Worm (Caenorhabditis elegans) whole organism, late embryonic: ENCODE results near the gene ZK867.2.

ENCODE experiments used
- F13H6.1 ChIP-seq: sonication (generic microtip); optimal IDR thresholded peaks from 2 replicates; lab custom pipeline; 2016; ENCODE audit warnings: missing genetic modification characterization, missing compliant biosample characterization
- K02D7.2 ChIP-seq: sonication (generic microtip); optimal IDR thresholded peaks from 2 replicates; lab custom pipeline; 2017; ENCODE audit warnings: mild to moderate bottlenecking, missing genetic modification characterization, missing compliant biosample characterization
- T23F11.4 ChIP-seq: fragments of 200-800 bp; sonication (Bioruptor generic); optimal IDR thresholded peaks from 2 replicates; lab custom pipeline; 2018; ENCODE audit warnings: mild to moderate bottlenecking, missing genetic modification characterization, missing compliant biosample characterization
- ahr-1 ChIP-seq: sonication (generic microtip); optimal IDR thresholded peaks from 2 replicates; lab custom pipeline; 2016; ENCODE audit warnings: missing genetic modification characterization, missing compliant biosample characterization
- ceh-18 ChIP-seq: sonication (generic microtip); optimal IDR thresholded peaks from 2 replicates; lab custom pipeline; 2016; ENCODE audit warnings: missing genetic modification characterization, missing compliant biosample characterization
- ceh-2 ChIP-seq: sonication (generic microtip); optimal IDR thresholded peaks from 2 replicates; lab custom pipeline; 2016; ENCODE audit warnings: missing genotype, missing genetic modification characterization, missing compliant biosample characterization
- ceh-22 ChIP-seq: sonication (generic microtip); optimal IDR thresholded peaks from 2 replicates; lab custom pipeline; 2017; ENCODE audit warnings: missing biosample characterization, missing genetic modification characterization
- ceh-24 ChIP-seq: sonication (generic microtip); optimal IDR thresholded peaks from 2 replicates; lab custom pipeline; 2016; ENCODE audit warnings: mild to moderate bottlenecking, missing genetic modification characterization, missing compliant biosample characterization
- ceh-30 ChIP-seq: fragments of 150-350 bp; optimal IDR thresholded peaks from 2 replicates; lab custom pipeline; 2014; ENCODE audit warnings: missing biosample characterization, missing genetic modification characterization
- ceh-31 ChIP-seq: sonication (generic microtip); optimal IDR thresholded peaks from 2 replicates; lab custom pipeline; 2016; ENCODE audit warnings: missing genetic modification characterization, missing compliant biosample characterization
- ceh-45 ChIP-seq: fragments of 200-800 bp; sonication (Bioruptor generic); IDR thresholded peaks from 2 replicates; pipeline ENCODE4 v1.3.6; 2022; ENCODE audit warnings: missing genetic modification reagents, missing genetic modification characterization, missing compliant biosample characterization
- ceh-48 ChIP-seq: sonication (generic microtip); optimal IDR thresholded peaks from 2 replicates; lab custom pipeline; 2016; ENCODE audit warnings: missing genetic modification characterization, inconsistent platforms, missing compliant biosample characterization
- ceh-6 ChIP-seq: fragments of 200-800 bp; sonication (Bioruptor generic); optimal IDR thresholded peaks from 2 replicates; lab custom pipeline; 2018; ENCODE audit warnings: mild to moderate bottlenecking, missing genetic modification characterization, missing compliant biosample characterization
- ceh-9 ChIP-seq: sonication (generic microtip); optimal IDR thresholded peaks from 2 replicates; lab custom pipeline; 2016; ENCODE audit warnings: mild to moderate bottlenecking, missing genetic modification characterization, inconsistent platforms, missing compliant biosample characterization
- che-1 ChIP-seq: sonication (generic microtip); optimal IDR thresholded peaks from 2 replicates; lab custom pipeline; 2016; ENCODE audit warnings: mild to moderate bottlenecking, missing genetic modification characterization, missing compliant biosample characterization
- dmd-4 ChIP-seq: sonication (generic microtip); optimal IDR thresholded peaks from 2 replicates; lab custom pipeline; 2016; ENCODE audit warnings: borderline replicate concordance, missing genetic modification characterization, missing compliant biosample characterization
- dve-1 ChIP-seq: sonication (generic microtip); optimal IDR thresholded peaks from 2 replicates; lab custom pipeline; 2017; ENCODE audit warnings: antibody characterized with exemption, mild to moderate bottlenecking, missing genetic modification characterization, missing compliant biosample characterization
- elt-2 ChIP-seq: sonication (generic microtip); optimal IDR thresholded peaks from 2 replicates; lab custom pipeline; 2016; ENCODE audit warnings: missing genetic modification reagents, missing genetic modification characterization, missing compliant biosample characterization
- eyg-1 ChIP-seq: sonication (generic microtip); optimal IDR thresholded peaks from 2 replicates; lab custom pipeline; 2016; ENCODE audit warnings: missing genotype, missing genetic modification characterization, missing compliant biosample characterization
- fkh-6 ChIP-seq: sonication (generic microtip); optimal IDR thresholded peaks from 2 replicates; lab custom pipeline; 2016; ENCODE audit warnings: missing genetic modification characterization, missing compliant biosample characterization
- gmeb-2 ChIP-seq: sonication (generic microtip); optimal IDR thresholded peaks from 2 replicates; lab custom pipeline; 2016; ENCODE audit warnings: missing genetic modification characterization, inconsistent platforms, missing compliant biosample characterization
- hlh-15 ChIP-seq: sonication (generic microtip); optimal IDR thresholded peaks from 2 replicates; lab custom pipeline; 2016; ENCODE audit warnings: missing genetic modification characterization, missing compliant biosample characterization
- hlh-8 ChIP-seq: sonication (generic microtip); optimal IDR thresholded peaks from 2 replicates; lab custom pipeline; 2016; ENCODE audit warnings: missing genotype, missing genetic modification characterization, missing compliant biosample characterization
- lin-11 ChIP-seq: fragments of 200-800 bp; sonication (Bioruptor generic); optimal IDR thresholded peaks from 2 replicates; lab custom pipeline; 2018; ENCODE audit warnings: mild to moderate bottlenecking, missing genetic modification characterization, missing compliant biosample characterization
- madf-2 ChIP-seq: sonication (generic microtip); optimal IDR thresholded peaks from 2 replicates; lab custom pipeline; 2017; ENCODE audit warnings: missing genetic modification characterization, missing compliant biosample characterization
- mec-3 ChIP-seq: sonication (generic microtip); optimal IDR thresholded peaks from 2 replicates; lab custom pipeline; 2016; ENCODE audit warnings: borderline replicate concordance, missing genetic modification characterization, missing compliant biosample characterization
- nhr-232 ChIP-seq: sonication (generic microtip); optimal IDR thresholded peaks from 2 replicates; lab custom pipeline; 2016; ENCODE audit warnings: missing genetic modification characterization, missing compliant biosample characterization
- pag-3 ChIP-seq: sonication (generic microtip); optimal IDR thresholded peaks from 2 replicates; lab custom pipeline; 2016; ENCODE audit warnings: missing compliant biosample characterization, missing genetic modification characterization, borderline replicate concordance
- pha-2 ChIP-seq: sonication (generic microtip); optimal IDR thresholded peaks from 2 replicates; lab custom pipeline; 2017; ENCODE audit warnings: mild to moderate bottlenecking, missing genetic modification characterization, missing compliant biosample characterization
- pha-4 ChIP-seq: fragments of 150-350 bp; optimal IDR thresholded peaks from 2 replicates; lab custom pipeline; 2018; ENCODE audit warnings: missing biosample characterization, missing genetic modification reagents, missing genetic modification characterization
- pros-1 ChIP-seq: fragments of 150-350 bp; optimal IDR thresholded peaks from 2 replicates; lab custom pipeline; 2014; ENCODE audit warnings: missing biosample characterization, missing genetic modification reagents, missing genetic modification characterization
- ref-2 ChIP-seq: sonication (generic microtip); optimal IDR thresholded peaks from 2 replicates; lab custom pipeline; 2016; ENCODE audit warnings: missing genetic modification characterization, missing compliant biosample characterization
- rnt-1 ChIP-seq: sonication (generic microtip); optimal IDR thresholded peaks from 2 replicates; lab custom pipeline; 2016; ENCODE audit warnings: missing genetic modification characterization, missing compliant biosample characterization
- sdc-2 ChIP-seq: sonication (generic microtip); optimal IDR thresholded peaks from 2 replicates; lab custom pipeline; 2016; ENCODE audit warnings: missing genotype, missing genetic modification characterization, missing compliant biosample characterization
- sox-2 ChIP-seq: fragments of 200-800 bp; sonication (Bioruptor generic); IDR thresholded peaks from 2 replicates; pipeline ENCODE4 v1.3.6; 2022; ENCODE audit warnings: missing genetic modification reagents, missing genetic modification characterization, missing compliant biosample characterization
- syd-9 ChIP-seq: sonication (generic microtip); optimal IDR thresholded peaks from 2 replicates; lab custom pipeline; 2016; ENCODE audit warnings: mild to moderate bottlenecking, missing genetic modification characterization, moderate library complexity, missing compliant biosample characterization
- tbx-2 ChIP-seq: sonication (generic microtip); optimal IDR thresholded peaks from 2 replicates; lab custom pipeline; 2016; ENCODE audit warnings: missing genetic modification characterization, missing compliant biosample characterization
- tbx-7 ChIP-seq: sonication (generic microtip); optimal IDR thresholded peaks from 2 replicates; lab custom pipeline; 2016; ENCODE audit warnings: missing genotype, missing genetic modification characterization, missing compliant biosample characterization
- unc-42 ChIP-seq: sonication (generic microtip); optimal IDR thresholded peaks from 2 replicates; lab custom pipeline; 2016; ENCODE audit warnings: missing genotype, missing genetic modification characterization, missing compliant biosample characterization
- unc-55 ChIP-seq: sonication (generic microtip); optimal IDR thresholded peaks from 2 replicates; lab custom pipeline; 2017; ENCODE audit warnings: missing biosample characterization, missing genetic modification reagents, missing genetic modification characterization
- unc-86 ChIP-seq: sonication (generic microtip); optimal IDR thresholded peaks from 2 replicates; lab custom pipeline; 2016; ENCODE audit warnings: missing genetic modification characterization, missing compliant biosample characterization

Gene ZK867.2

ce11 chrX:7187602-7188001 is 18.9 kb upstream of the ZK867.2 start, which contains the start of gene C55B6.4:
Gene C55B6.4 (minus strand): TSS chrX:7187702.
- TF ChIP-seq rnt-1 (tag; lab: Kevin White, UChicago), result no peak
- TF ChIP-seq tbx-2 (tag; lab: Kevin White, UChicago), result no peak
- no peak for TF ChIP-seq pros-1 (tag; lab: Kevin White, UChicago)

- TF ChIP-seq ceh-22 (tag; lab: Kevin White, UChicago), result no peak
- TF ChIP-seq hlh-8 (tag; lab: Kevin White, UChicago), result no peak
- no peak for TF ChIP-seq lin-11 (tag; lab: Kevin White, UChicago)
- TF ChIP-seq dmd-4 (tag; lab: Kevin White, UChicago), result no peak
- TF ChIP-seq ref-2 (tag; lab: Kevin White, UChicago), result no peak
- no peak for TF ChIP-seq ceh-24
- no peak for TF ChIP-seq tbx-7 (tag; lab: Kevin White, UChicago)
Observed at ce11 chrX:7191882-7192281, 14.6 kb upstream of the ZK867.2 start, which contains the start of gene C55B6.7. Gene C55B6.7 (minus strand): TSS chrX:7191982.

ce11 chrX:7193894-7194614 is 12.5 kb upstream of the ZK867.2 start, which contains the start of gene dnj-7:
Gene dnj-7 (plus strand): TSS chrX:7194564.
- TF ChIP-seq dve-1 (tag; lab: Kevin White, UChicago) (no peak), unc-42 (tag; lab: Kevin White, UChicago) (peak; percentile 27), tbx-2 (tag; lab: Kevin White, UChicago) (peak; percentile 50), fkh-6 (tag; lab: Kevin White, UChicago) (no peak), pha-2 (tag; lab: Kevin White, UChicago) (no peak), unc-86 (tag; lab: Kevin White, UChicago) (no peak), hlh-8 (tag; lab: Kevin White, UChicago) (no peak), lin-11 (tag; lab: Kevin White, UChicago) (no peak), ceh-31 (tag; lab: Kevin White, UChicago) (peak; percentile 8), elt-2 (tag; lab: Kevin White, UChicago) (peak; percentile 85), gmeb-2 (no peak), eyg-1 (tag; lab: Kevin White, UChicago) (no peak), ceh-18 (peak; percentile 3), nhr-232 (no peak), pros-1 (tag; lab: Kevin White, UChicago) (no peak), sox-2 (no peak), ceh-9 (tag; lab: Kevin White, UChicago) (no peak), T23F11.4 (GFP tag; lab: Kevin White, UChicago) (no peak), rnt-1 (tag; lab: Kevin White, UChicago) (no peak), ceh-22 (tag; lab: Kevin White, UChicago) (no peak), madf-2 (tag; lab: Kevin White, UChicago) (no peak), sdc-2 (no peak), pha-4 (tag; lab: Kevin White, UChicago) (no peak), mec-3 (tag; lab: Kevin White, UChicago) (no peak), ceh-45 (GFP tag; lab: Robert Waterston, UW) (no peak), ceh-2 (tag; lab: Kevin White, UChicago) (no peak), ahr-1 (no peak), pag-3 (tag; lab: Kevin White, UChicago) (no peak)

ce11 chrX:7199831-7200414 is 6.6 kb upstream of the ZK867.2 start, which contains the start of gene C55B6.1:
Gene C55B6.1 (plus strand): TSS chrX:7200364.
- TF ChIP-seq syd-9 (tag; lab: Kevin White, UChicago), result no peak
- no peak for TF ChIP-seq unc-55 (GFP tag; lab: Kevin White, UChicago)
- no peak for TF ChIP-seq ceh-22 (tag; lab: Kevin White, UChicago)
- TF ChIP-seq mec-3 (tag; lab: Kevin White, UChicago), result no peak
- no peak for TF ChIP-seq hlh-15 (tag; lab: Kevin White, UChicago)
- no peak for TF ChIP-seq ceh-45 (GFP tag; lab: Robert Waterston, UW)
- TF ChIP-seq pha-2 (tag; lab: Kevin White, UChicago), result no peak
- no peak for TF ChIP-seq ceh-48
- TF ChIP-seq che-1 (tag; lab: Kevin White, UChicago), result no peak
- TF ChIP-seq sox-2, result no peak
- no peak for TF ChIP-seq F13H6.1 (tag; lab: Kevin White, UChicago)
- TF ChIP-seq K02D7.2 (tag; lab: Kevin White, UChicago), result no peak
- no peak for TF ChIP-seq ceh-30 (tag; lab: Kevin White, UChicago)
- no peak for TF ChIP-seq madf-2 (tag; lab: Kevin White, UChicago)
- TF ChIP-seq dve-1 (tag; lab: Kevin White, UChicago), result no peak
- TF ChIP-seq ceh-6 (GFP tag; lab: Kevin White, UChicago), result no peak
